Fruit fly (Drosophila melanogaster) whole organism, prepupa: ENCODE measurements around the gene Pop1.
A peak's percentile ranks its signal among the peaks of the same experiment; 100 is the strongest.

ENCODE experiments used
- CG11294 ChIP-seq: fragments of 200-800 bp; sonication (Bioruptor generic); IDR thresholded peaks from 2 replicates; pipeline ENCODE4 v1.3.6; 2022; ENCODE audit warnings: missing biosample characterization, missing genetic modification characterization
- CG31627 ChIP-seq: fragments of 200-800 bp; sonication (Bioruptor generic); optimal IDR thresholded peaks from 3 replicates; lab custom pipeline; 2016; ENCODE audit warnings: missing biosample characterization, missing genetic modification characterization
- CG8632 ChIP-seq: fragments of 200-800 bp; sonication (Bioruptor generic); optimal IDR thresholded peaks from 3 replicates; lab custom pipeline; 2016; ENCODE audit warnings: missing biosample characterization, missing genetic modification characterization
- Eip78C ChIP-seq: fragments of 200-800 bp; sonication (Bioruptor generic); peaks from one replicate; lab custom pipeline; 2016; ENCODE audit warnings: missing biosample characterization, missing genetic modification characterization
- Gug ChIP-seq: fragments of 200-800 bp; sonication (Bioruptor generic); IDR thresholded peaks from 2 replicates; pipeline ENCODE4 v1.3.6; 2022; ENCODE audit warnings: missing biosample characterization, missing genetic modification characterization
- Hr39 ChIP-seq: fragments of 200-800 bp; sonication (Bioruptor generic); optimal IDR thresholded peaks from 2 replicates; lab custom pipeline; 2016; ENCODE audit warnings: missing biosample characterization, missing genetic modification characterization
- Lpt ChIP-seq: fragments of 200-800 bp; sonication (Bioruptor generic); optimal IDR thresholded peaks from 3 replicates; lab custom pipeline; 2016; ENCODE audit warnings: missing biosample characterization, missing genetic modification characterization
- Sox102F ChIP-seq: fragments of 200-800 bp; sonication (Bioruptor generic); optimal IDR thresholded peaks from 2 replicates; lab custom pipeline; 2016; ENCODE audit warnings: missing biosample characterization, mild to moderate bottlenecking, missing genetic modification characterization
- cyc ChIP-seq: fragments of 200-800 bp; sonication (Bioruptor generic); optimal IDR thresholded peaks from 3 replicates; lab custom pipeline; 2016; ENCODE audit warnings: missing biosample characterization, missing genetic modification characterization
- dac ChIP-seq: fragments of 200-800 bp; sonication (Bioruptor generic); optimal IDR thresholded peaks from 2 replicates; lab custom pipeline; 2017; ENCODE audit warnings: missing biosample characterization, mild to moderate bottlenecking, missing genetic modification characterization
- lz ChIP-seq: fragments of 200-800 bp; sonication (Bioruptor generic); optimal IDR thresholded peaks from 3 replicates; lab custom pipeline; 2016; ENCODE audit warnings: missing biosample characterization, missing genetic modification characterization
- net ChIP-seq: fragments of 200-800 bp; sonication (Bioruptor generic); optimal IDR thresholded peaks from 3 replicates; lab custom pipeline; 2016; ENCODE audit warnings: missing biosample characterization, missing genetic modification characterization
- vri ChIP-seq: fragments of 200-800 bp; sonication (Bioruptor generic); optimal IDR thresholded peaks from 3 replicates; lab custom pipeline; 2016; ENCODE audit warnings: missing biosample characterization, mild to moderate bottlenecking, missing genetic modification characterization

DNA sequence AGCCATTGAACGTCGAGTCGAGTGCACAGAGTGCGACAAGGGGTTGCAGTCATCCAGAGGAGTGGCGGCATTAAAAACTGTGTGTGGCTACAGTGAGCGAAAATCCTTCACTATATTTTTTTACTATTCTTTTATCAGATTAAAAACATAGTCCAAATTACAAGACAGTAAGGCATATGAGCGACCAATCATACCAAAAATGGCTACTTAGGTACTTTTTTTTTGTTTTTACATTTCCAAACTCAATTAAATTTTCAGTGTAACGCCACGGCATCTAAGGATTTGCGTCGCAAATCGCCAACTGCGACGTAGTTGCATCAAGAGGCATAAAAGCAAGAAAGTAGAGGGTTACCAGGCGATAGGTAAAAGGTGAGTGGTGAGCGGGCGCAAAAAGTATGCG, 16.6 kb downstream of the Pop1 start:
- TF ChIP-seq lz (GFP tag; lab: Kevin White, UChicago) (peak; percentile 12), net (GFP tag; lab: Kevin White, UChicago) (no peak), Lpt (no peak), dac (GFP tag; lab: Kevin White, UChicago) (peak; percentile 3), Sox102F (GFP tag; lab: Kevin White, UChicago) (no peak), CG31627 (GFP tag; lab: Kevin White, UChicago) (peak; percentile 12), Gug (no peak), CG8632 (no peak), CG11294 (GFP tag; lab: Robert Waterston, UW) (no peak), Eip78C (GFP tag; lab: Kevin White, UChicago) (peak; percentile 80), cyc (peak; percentile 28), vri (GFP tag; lab: Kevin White, UChicago) (no peak), Hr39 (GFP tag; lab: Kevin White, UChicago) (peak; percentile 33)
